Fruit fly (Drosophila melanogaster) whole organism, wandering third instar larva: ENCODE measurements around the gene Phb1.

Source experiments
- Abd-B ChIP-seq: fragments of >200 bp; optimal IDR thresholded peaks from 2 replicates; lab custom pipeline; 2017; ENCODE audit warnings: missing biosample characterization, missing genetic modification characterization
- CG32264 ChIP-seq: fragments of 200-800 bp; sonication (Bioruptor generic); optimal IDR thresholded peaks from 2 replicates; lab custom pipeline; 2016; ENCODE audit warnings: missing biosample characterization, missing genetic modification characterization
- CG9705 ChIP-seq: fragments of 200-800 bp; sonication (Bioruptor generic); optimal IDR thresholded peaks from 2 replicates; lab custom pipeline; 2018; ENCODE audit warnings: missing biosample characterization, mild to moderate bottlenecking, missing genetic modification characterization
- CrebA ChIP-seq: fragments of 200-800 bp; sonication (Bioruptor generic); optimal IDR thresholded peaks from 2 replicates; lab custom pipeline; 2016; ENCODE audit warnings: missing biosample characterization, mild to moderate bottlenecking, missing genetic modification characterization, borderline replicate concordance
- Dfd ChIP-seq: fragments of >200 bp; optimal IDR thresholded peaks from 2 replicates; lab custom pipeline; 2017; ENCODE audit warnings: missing biosample characterization, missing genetic modification characterization
- Dif ChIP-seq: fragments of 200-275, 200-300 bp; sonication (Bioruptor generic); optimal IDR thresholded peaks from 2 replicates; lab custom pipeline; 2018; ENCODE audit warnings: missing biosample characterization, missing genetic modification characterization; ENCODE audit not compliant: partially characterized antibody
- GATAd ChIP-seq: sonication (Bioruptor generic); optimal IDR thresholded peaks from 2 replicates; lab custom pipeline; 2016; ENCODE audit warnings: missing biosample characterization, missing genetic modification characterization
- HLH106 ChIP-seq: fragments of 200-800 bp; optimal IDR thresholded peaks from 3 replicates; lab custom pipeline; 2019; ENCODE audit warnings: missing biosample characterization, mild to moderate bottlenecking, missing genetic modification characterization, moderate library complexity
- Hnf4 ChIP-seq: fragments of 200-800 bp; sonication (Bioruptor generic); optimal IDR thresholded peaks from 2 replicates; lab custom pipeline; 2016; ENCODE audit warnings: missing biosample characterization, mild to moderate bottlenecking, missing genetic modification characterization
- Hr78 ChIP-seq: fragments of >200 bp; optimal IDR thresholded peaks from 2 replicates; lab custom pipeline; 2017; ENCODE audit warnings: missing biosample characterization, missing genetic modification characterization
- Hr83 ChIP-seq: fragments of 200-300 bp; sonication (Bioruptor generic); optimal IDR thresholded peaks from 2 replicates; lab custom pipeline; 2016; ENCODE audit warnings: missing biosample characterization, mild to moderate bottlenecking, missing genetic modification characterization, moderate library complexity; ENCODE audit not compliant: poor library complexity, severe bottlenecking
- Jra ChIP-seq: sonication (Bioruptor generic); optimal IDR thresholded peaks from 2 replicates; lab custom pipeline; 2016; ENCODE audit warnings: missing biosample characterization, missing genetic modification characterization
- Mio ChIP-seq: sonication (Bioruptor generic); optimal IDR thresholded peaks from 2 replicates; lab custom pipeline; 2016; ENCODE audit warnings: missing biosample characterization, missing genetic modification characterization
- Myc ChIP-seq: fragments of >200 bp; optimal IDR thresholded peaks from 2 replicates; lab custom pipeline; 2017
- N ChIP-seq: fragments of >200 bp; optimal IDR thresholded peaks from 2 replicates; lab custom pipeline; 2018; ENCODE audit warnings: missing biosample characterization, missing external identifiers, missing genetic modification characterization
- OdsH ChIP-seq: fragments of 200-800 bp; sonication (Bioruptor generic); optimal IDR thresholded peaks from 2 replicates; lab custom pipeline; 2016; ENCODE audit warnings: missing biosample characterization, mild to moderate bottlenecking, missing genetic modification characterization
- Rel ChIP-seq, 2 experiments: fragments of 200-800 bp; sonication (Bioruptor generic) in 1 of 2; optimal IDR thresholded peaks; 2 replicates in 1 of 2; 3 replicates in 1 of 2; lab custom pipeline; 2016 to 2019; ENCODE audit warnings: mild to moderate bottlenecking in 2 of 2, missing biosample characterization in 2 of 2, missing genetic modification characterization in 2 of 2, moderate library complexity in 1 of 2
- Sp1 ChIP-seq: fragments of 200-800 bp; sonication (Bioruptor generic); optimal IDR thresholded peaks from 3 replicates; lab custom pipeline; 2019; ENCODE audit warnings: missing biosample characterization, mild to moderate bottlenecking, missing genetic modification characterization, moderate library complexity
- Vsx2 ChIP-seq: fragments of 200-300, 225-300 bp; sonication (Bioruptor generic); optimal IDR thresholded peaks from 2 replicates; lab custom pipeline; 2018; ENCODE audit warnings: missing biosample characterization, missing genetic modification characterization; ENCODE audit not compliant: partially characterized antibody
- br ChIP-seq: fragments of 200-800 bp; sonication (Bioruptor generic); optimal IDR thresholded peaks from 2 replicates; lab custom pipeline; 2016; ENCODE audit warnings: missing biosample characterization, missing genetic modification characterization
- brk ChIP-seq: fragments of 200-800 bp; sonication (Bioruptor generic); optimal IDR thresholded peaks from 2 replicates; lab custom pipeline; 2016; ENCODE audit warnings: missing biosample characterization, mild to moderate bottlenecking, missing genetic modification characterization
- dl ChIP-seq, 2 experiments: fragments of 175-275, 200-275 bp in 1 of 2; fragments of 200-275 bp in 1 of 2; sonication (Bioruptor generic); optimal IDR thresholded peaks; lab custom pipeline; 2018; ENCODE audit warnings: mild to moderate bottlenecking in 2 of 2, missing biosample characterization in 2 of 2, missing genetic modification characterization in 2 of 2, moderate library complexity in 2 of 2; ENCODE audit not compliant: partially characterized antibody in 2 of 2, insufficient read depth in 1 of 2
- dmrt93B ChIP-seq: fragments of 200-800 bp; sonication (Bioruptor generic); optimal IDR thresholded peaks from 2 replicates; lab custom pipeline; 2018; ENCODE audit warnings: missing biosample characterization, mild to moderate bottlenecking, missing genetic modification characterization
- dsf ChIP-seq: sonication (Bioruptor generic); optimal IDR thresholded peaks from 2 replicates; lab custom pipeline; 2016; ENCODE audit warnings: missing biosample characterization, missing genetic modification characterization, borderline replicate concordance
- ey ChIP-seq: fragments of 200-800 bp; sonication (Bioruptor generic); optimal IDR thresholded peaks from 2 replicates; lab custom pipeline; 2016; ENCODE audit warnings: missing biosample characterization, missing genetic modification characterization
- foxo ChIP-seq, 2 experiments: fragments of 200-800 bp; sonication (Bioruptor generic); optimal IDR thresholded peaks; 2 replicates in 1 of 2; 3 replicates in 1 of 2; lab custom pipeline; 2016 to 2017; ENCODE audit warnings: missing biosample characterization in 2 of 2, missing genetic modification characterization in 2 of 2
- fru ChIP-seq: fragments of 200-800 bp; sonication (Bioruptor generic); optimal IDR thresholded peaks from 3 replicates; lab custom pipeline; 2016; ENCODE audit warnings: missing biosample characterization, mild to moderate bottlenecking, missing genetic modification characterization
- h ChIP-seq: fragments of 200-800 bp; sonication (Bioruptor generic); optimal IDR thresholded peaks from 3 replicates; lab custom pipeline; 2016; ENCODE audit warnings: missing biosample characterization, mild to moderate bottlenecking, missing genetic modification characterization
- jim ChIP-seq: fragments of 175-275, 200-325 bp; sonication (Bioruptor generic); optimal IDR thresholded peaks from 2 replicates; lab custom pipeline; 2016; ENCODE audit warnings: missing biosample characterization, mild to moderate bottlenecking, missing genetic modification characterization
- lola ChIP-seq: fragments of >200 bp; optimal IDR thresholded peaks from 2 replicates; lab custom pipeline; 2017; ENCODE audit warnings: missing biosample characterization, missing genetic modification characterization
- pan ChIP-seq: fragments of >200 bp; optimal IDR thresholded peaks from 2 replicates; lab custom pipeline; 2017
- psq ChIP-seq: fragments of 200-800 bp; sonication (Bioruptor generic); optimal IDR thresholded peaks from 3 replicates; lab custom pipeline; 2017; ENCODE audit warnings: missing biosample characterization, mild to moderate bottlenecking, missing genetic modification characterization, moderate library complexity
- rgr ChIP-seq: fragments of 200-800 bp; sonication (Bioruptor generic); optimal IDR thresholded peaks from 3 replicates; lab custom pipeline; 2016; ENCODE audit warnings: missing biosample characterization, mild to moderate bottlenecking, missing genetic modification characterization
- sage ChIP-seq: fragments of 200-800 bp; sonication (Bioruptor generic); optimal IDR thresholded peaks from 2 replicates; lab custom pipeline; 2016; ENCODE audit warnings: missing biosample characterization, mild to moderate bottlenecking, missing genetic modification characterization
- sv ChIP-seq: fragments of 200-800 bp; sonication (Bioruptor generic); optimal IDR thresholded peaks from 3 replicates; lab custom pipeline; 2016; ENCODE audit warnings: missing biosample characterization, missing genetic modification characterization
- tai ChIP-seq: sonication (Bioruptor generic); optimal IDR thresholded peaks from 2 replicates; lab custom pipeline; 2016; ENCODE audit warnings: missing biosample characterization, missing genetic modification characterization
- usp ChIP-seq: fragments of >200 bp; optimal IDR thresholded peaks from 2 replicates; lab custom pipeline; 2017; ENCODE audit warnings: missing biosample characterization, missing genetic modification characterization
- woc ChIP-seq: sonication (Bioruptor generic); optimal IDR thresholded peaks from 2 replicates; lab custom pipeline; 2016; ENCODE audit warnings: missing biosample characterization, mild to moderate bottlenecking, missing genetic modification characterization

Gene Phb1

dm6 chr2L:19134366-19134689 is 10.7 kb upstream of the Phb1 start:
- no peak for TF ChIP-seq Hr78
- TF ChIP-seq CrebA (GFP tag; lab: Kevin White, UChicago), result no peak
- no peak for TF ChIP-seq psq (GFP tag; lab: Kevin White, UChicago)
- TF ChIP-seq Dif (GFP tag; lab: Kevin White, UChicago), result no peak
- no peak for TF ChIP-seq Hr83 (GFP tag; lab: Kevin White, UChicago)
- TF ChIP-seq Hnf4 (GFP tag; lab: Kevin White, UChicago), result no peak
- TF ChIP-seq Mio (GFP tag; lab: Kevin White, UChicago), result no peak
- TF ChIP-seq dl (GFP tag; optimal IDR thresholded peaks at IDR 0.05; lab: Kevin White, UChicago; ENCODE audit: insufficient read depth in 1 of 2, partially characterized antibody in 2 of 2), result no peak
- no peak for TF ChIP-seq sv
- no peak for TF ChIP-seq ey (GFP tag; lab: Kevin White, UChicago)
- TF ChIP-seq, all 38 proteins: peak for 0

- TF ChIP-seq jim (GFP tag; lab: Kevin White, UChicago) (no peak), dmrt93B (GFP tag; lab: Kevin White, UChicago) (no peak), Dfd (no peak), GATAd (GFP tag; lab: Kevin White, UChicago) (no peak), woc (GFP tag; lab: Kevin White, UChicago) (peak; percentile 78), ey (GFP tag; lab: Kevin White, UChicago) (peak; percentile 49), Hnf4 (GFP tag; lab: Kevin White, UChicago) (no peak), lola (GFP tag; lab: Kevin White, UChicago) (no peak), br (peak; percentile 47), Myc (peak; percentile 86), usp (GFP tag; lab: Kevin White, UChicago) (no peak), dl (GFP tag; optimal IDR thresholded peaks at IDR 0.05; lab: Kevin White, UChicago; ENCODE audit: insufficient read depth in 1 of 2, partially characterized antibody in 2 of 2) (no peak), pan (lab: Kevin White, UChicago) (no peak), Rel (GFP tag; optimal IDR thresholded peaks at IDR 0.05; lab: Kevin White, UChicago) (no peak), Rel (tag; optimal IDR thresholded peaks at IDR 0.05; lab: Kevin White, UChicago) (no peak), Abd-B (GFP tag; lab: Kevin White, UChicago) (no peak), Jra (GFP tag; lab: Kevin White, UChicago) (peak; percentile 72), rgr (peak; percentile 51), tai (GFP tag; lab: Kevin White, UChicago) (no peak), HLH106 (tag; lab: Kevin White, UChicago) (peak; percentile 60), sv (peak; percentile 59), CrebA (GFP tag; lab: Kevin White, UChicago) (no peak), Hr78 (no peak), h (GFP tag; lab: Kevin White, UChicago) (peak; percentile 74), Vsx2 (no peak), Mio (GFP tag; lab: Kevin White, UChicago) (no peak), OdsH (GFP tag; lab: Kevin White, UChicago) (peak; percentile 36), N (GFP tag; lab: Kevin White, UChicago) (no peak), CG32264 (no peak), brk (GFP tag; lab: Kevin White, UChicago) (no peak), dsf (GFP tag; lab: Kevin White, UChicago) (peak; percentile 63), Dif (GFP tag; lab: Kevin White, UChicago) (no peak), sage (GFP tag; lab: Kevin White, UChicago) (no peak), Sp1 (peak; percentile 45), CG9705 (GFP tag; lab: Kevin White, UChicago) (no peak), foxo (GFP tag; optimal IDR thresholded peaks at IDR 0.05; lab: Kevin White, UChicago) (peak in 1 of 2 experiments; percentile 75), psq (GFP tag; lab: Kevin White, UChicago) (peak; percentile 52), Hr83 (GFP tag; lab: Kevin White, UChicago) (no peak), fru (GFP tag; lab: Kevin White, UChicago) (peak; percentile 77)
Measured at dm6 chr2L:19133465-19134365, 10.0 kb upstream of the Phb1 start, which contains the start of gene brat. brat (plus strand) TSS chr2L:19133816.
